Fruit fly (Drosophila melanogaster) whole organism, pupa: Measurements from ENCODE around the gene CycT.

Experiments
- CG10348 ChIP-seq: fragments of 200-800 bp; sonication (Bioruptor generic); IDR thresholded peaks from 2 replicates; pipeline ENCODE4 v1.3.6; 2022; ENCODE audit warnings: missing biosample characterization, missing genetic modification characterization
- CG12605 ChIP-seq: fragments of 200-800 bp; sonication (Bioruptor generic); IDR thresholded peaks from 2 replicates; pipeline ENCODE4 v1.3.6; 2022; ENCODE audit warnings: missing biosample characterization, missing genetic modification characterization
- CG13204 ChIP-seq: fragments of 200-800 bp; sonication (Bioruptor generic); optimal IDR thresholded peaks from 2 replicates; lab custom pipeline; 2018; ENCODE audit warnings: missing biosample characterization, mild to moderate bottlenecking, missing genetic modification characterization, moderate library complexity
- CG14655 ChIP-seq: fragments of 200-800 bp; sonication (Bioruptor generic); optimal IDR thresholded peaks from 3 replicates; lab custom pipeline; 2017; ENCODE audit warnings: mild to moderate bottlenecking, missing biosample characterization, missing genetic modification reagents, missing genetic modification characterization
- CG15710 ChIP-seq: fragments of 200-800 bp; sonication (Bioruptor generic); optimal IDR thresholded peaks from 2 replicates; lab custom pipeline; 2018; ENCODE audit warnings: missing biosample characterization, mild to moderate bottlenecking, missing genetic modification characterization, moderate library complexity
- CG17806 ChIP-seq: fragments of 200-800 bp; sonication (Bioruptor generic); optimal IDR thresholded peaks from 2 replicates; lab custom pipeline; 2018; ENCODE audit warnings: missing biosample characterization, mild to moderate bottlenecking, missing genetic modification characterization, moderate library complexity
- CG32121 ChIP-seq: fragments of 200-800 bp; sonication (Bioruptor generic); IDR thresholded peaks from 2 replicates; pipeline ENCODE4 v1.3.6; 2022; ENCODE audit warnings: missing biosample characterization, missing genetic modification characterization
- CG34367 ChIP-seq: fragments of 200-800 bp; sonication (Bioruptor generic); optimal IDR thresholded peaks from 2 replicates; lab custom pipeline; 2018; ENCODE audit warnings: missing biosample characterization, mild to moderate bottlenecking, missing genetic modification characterization
- CG4496 ChIP-seq: fragments of 200-800 bp; sonication (Bioruptor generic); IDR thresholded peaks from 3 replicates; pipeline ENCODE4 v1.3.6; 2022; ENCODE audit warnings: missing biosample characterization, missing genetic modification characterization
- CG8159 ChIP-seq: fragments of 200-800 bp; sonication (Bioruptor generic); optimal IDR thresholded peaks from 3 replicates; lab custom pipeline; 2018; ENCODE audit warnings: missing biosample characterization, mild to moderate bottlenecking, missing genetic modification characterization, moderate library complexity
- CG8301 ChIP-seq: fragments of 200-800 bp; sonication (Bioruptor generic); optimal IDR thresholded peaks from 2 replicates; lab custom pipeline; 2018; ENCODE audit warnings: missing biosample characterization, mild to moderate bottlenecking, missing genetic modification characterization
- CG9948 ChIP-seq: fragments of 200-800 bp; sonication (Bioruptor generic); optimal IDR thresholded peaks from 2 replicates; lab custom pipeline; 2018; ENCODE audit warnings: missing biosample characterization, mild to moderate bottlenecking, missing genetic modification characterization, moderate library complexity
- D1 ChIP-seq: fragments of 200-800 bp; sonication (Bioruptor generic); optimal IDR thresholded peaks from 2 replicates; lab custom pipeline; 2018; ENCODE audit warnings: missing biosample characterization, mild to moderate bottlenecking, missing genetic modification characterization, moderate library complexity
- EcR ChIP-seq: fragments of 200-800 bp; sonication (Bioruptor generic); optimal IDR thresholded peaks from 3 replicates; lab custom pipeline; 2019; ENCODE audit warnings: missing biosample characterization, missing genetic modification characterization, mild to moderate bottlenecking, moderate library complexity, missing genetic modification reagents
- Ets98B ChIP-seq: fragments of 200-800 bp; sonication (Bioruptor generic); IDR thresholded peaks from 2 replicates; pipeline ENCODE4 v1.3.6; 2022; ENCODE audit warnings: missing biosample characterization, missing genetic modification characterization
- Pif1A ChIP-seq: fragments of 200-800 bp; sonication (Bioruptor generic); optimal IDR thresholded peaks from 3 replicates; lab custom pipeline; 2016; ENCODE audit warnings: missing biosample characterization, missing genetic modification characterization
- Pif1B ChIP-seq: fragments of 200-800 bp; sonication (Bioruptor generic); optimal IDR thresholded peaks from 3 replicates; lab custom pipeline; 2016; ENCODE audit warnings: missing biosample characterization, missing genetic modification characterization
- Snoo ChIP-seq: fragments of 200-800 bp; sonication (Bioruptor generic); optimal IDR thresholded peaks from 3 replicates; lab custom pipeline; 2017; ENCODE audit warnings: missing biosample characterization, mild to moderate bottlenecking, missing genetic modification characterization, inconsistent platforms
- fd96Ca ChIP-seq: fragments of 200-800 bp; sonication (Bioruptor generic); IDR thresholded peaks from 3 replicates; pipeline ENCODE4 v1.3.6; 2022; ENCODE audit warnings: missing biosample characterization, missing genetic modification characterization
- gl ChIP-seq: fragments of 200-800 bp; sonication (Bioruptor generic); optimal IDR thresholded peaks from 2 replicates; lab custom pipeline; 2018; ENCODE audit warnings: missing biosample characterization, mild to moderate bottlenecking, missing genetic modification characterization
- rn ChIP-seq: fragments of 200-800 bp; sonication (Bioruptor generic); IDR thresholded peaks from 2 replicates; pipeline ENCODE4 v1.3.6; 2022; ENCODE audit warnings: missing biosample characterization, missing genetic modification characterization

The CycT gene

DNA sequence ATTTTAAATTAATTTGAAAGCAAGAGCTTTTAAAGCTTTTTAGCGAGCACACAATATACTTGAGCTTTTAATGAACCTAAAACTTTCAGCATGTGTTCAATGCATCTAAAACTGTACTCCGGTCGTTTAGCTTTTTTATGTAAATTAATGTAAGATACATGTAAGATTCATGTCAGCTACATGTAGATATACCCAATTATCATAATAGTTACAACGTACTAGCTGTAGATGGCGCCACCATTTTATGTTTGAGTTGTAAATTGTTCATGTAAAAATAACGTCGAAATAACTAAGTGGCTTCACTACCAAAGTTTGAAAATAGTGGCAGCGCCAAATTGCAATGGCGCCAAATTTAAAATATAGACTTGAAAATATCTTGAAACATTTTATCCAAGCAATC lies 39.3 kb upstream of the CycT start:
- TF ChIP-seq fd96Ca: no peak
- TF ChIP-seq Pif1B (GFP tag; lab: Kevin White, UChicago): no peak
- TF ChIP-seq CG8159 (tag; lab: Kevin White, UChicago): peak; percentile 47
- no peak for TF ChIP-seq rn (GFP tag; lab: Robert Waterston, UW)
- TF ChIP-seq CG12605: no peak
- TF ChIP-seq CG17806 (tag; lab: Kevin White, UChicago): no peak
- TF ChIP-seq EcR (GFP tag; lab: Kevin White, UChicago): no peak
- no peak for TF ChIP-seq CG9948 (tag; lab: Kevin White, UChicago)
- peak; percentile 25 for TF ChIP-seq CG8301 (tag; lab: Kevin White, UChicago)
- TF ChIP-seq Snoo: no peak
- no peak for TF ChIP-seq Ets98B
- no peak for TF ChIP-seq CG14655 (GFP tag; lab: Kevin White, UChicago)
- TF ChIP-seq CG15710 (tag; lab: Kevin White, UChicago): no peak

- TF ChIP-seq Ets98B: no peak
- no peak for TF ChIP-seq CG4496 (GFP tag; lab: Robert Waterston, UW)
- TF ChIP-seq rn (GFP tag; lab: Robert Waterston, UW): no peak
- no peak for TF ChIP-seq CG14655 (GFP tag; lab: Kevin White, UChicago)
- peak; percentile 32 for TF ChIP-seq EcR (GFP tag; lab: Kevin White, UChicago)
- peak; percentile 53 for TF ChIP-seq CG13204 (GFP tag; lab: Kevin White, UChicago)
Measured at dm6 chr3L:17595810-17596561, 38.4 kb upstream of the CycT start.

dm6 chr3L:17593174-17593573 lies 35.6 kb upstream of the CycT start:
- no peak for TF ChIP-seq CG17806 (tag; lab: Kevin White, UChicago)
- no peak for TF ChIP-seq Pif1B (GFP tag; lab: Kevin White, UChicago)
- no peak for TF ChIP-seq CG8159 (tag; lab: Kevin White, UChicago)
- TF ChIP-seq CG9948 (tag; lab: Kevin White, UChicago): no peak
- TF ChIP-seq CG32121 (GFP tag; lab: Robert Waterston, UW): peak; percentile 65
- TF ChIP-seq Ets98B: peak; percentile 27; the same call in 1 of the 2 replicates
- TF ChIP-seq gl (tag; lab: Kevin White, UChicago): no peak
- TF ChIP-seq CG13204 (GFP tag; lab: Kevin White, UChicago): peak; percentile 34
- no peak for TF ChIP-seq Snoo
- TF ChIP-seq CG14655 (GFP tag; lab: Kevin White, UChicago): no peak
- no peak for TF ChIP-seq CG15710 (tag; lab: Kevin White, UChicago)
- TF ChIP-seq CG10348: no peak
- TF ChIP-seq CG8301 (tag; lab: Kevin White, UChicago): no peak
- TF ChIP-seq fd96Ca: peak; percentile 52; the same call in 1 of the 3 replicates
- TF ChIP-seq Pif1A: no peak
- 0 out of 3 replicates have a peak, but pooled peaks have one; percentile 31 for TF ChIP-seq CG4496 (GFP tag; lab: Robert Waterston, UW)

dm6 chr3L:17591217-17591467 lies 33.6 kb upstream of the CycT start:
- TF ChIP-seq CG14655 (GFP tag; lab: Kevin White, UChicago) (no peak), gl (tag; lab: Kevin White, UChicago) (no peak), Snoo (no peak), CG15710 (tag; lab: Kevin White, UChicago) (peak; percentile 6), EcR (GFP tag; lab: Kevin White, UChicago) (no peak), Pif1B (GFP tag; lab: Kevin White, UChicago) (no peak), CG34367 (no peak), CG17806 (tag; lab: Kevin White, UChicago) (peak; percentile 19), CG32121 (GFP tag; lab: Robert Waterston, UW) (no peak), CG12605 (no peak), CG10348 (no peak), Ets98B (no peak), D1 (tag; lab: Kevin White, UChicago) (peak; percentile 58), CG13204 (GFP tag; lab: Kevin White, UChicago) (no peak), CG4496 (GFP tag; lab: Robert Waterston, UW) (no peak), CG9948 (tag; lab: Kevin White, UChicago) (peak; percentile 42), CG8159 (tag; lab: Kevin White, UChicago) (peak; percentile 55)

DNA sequence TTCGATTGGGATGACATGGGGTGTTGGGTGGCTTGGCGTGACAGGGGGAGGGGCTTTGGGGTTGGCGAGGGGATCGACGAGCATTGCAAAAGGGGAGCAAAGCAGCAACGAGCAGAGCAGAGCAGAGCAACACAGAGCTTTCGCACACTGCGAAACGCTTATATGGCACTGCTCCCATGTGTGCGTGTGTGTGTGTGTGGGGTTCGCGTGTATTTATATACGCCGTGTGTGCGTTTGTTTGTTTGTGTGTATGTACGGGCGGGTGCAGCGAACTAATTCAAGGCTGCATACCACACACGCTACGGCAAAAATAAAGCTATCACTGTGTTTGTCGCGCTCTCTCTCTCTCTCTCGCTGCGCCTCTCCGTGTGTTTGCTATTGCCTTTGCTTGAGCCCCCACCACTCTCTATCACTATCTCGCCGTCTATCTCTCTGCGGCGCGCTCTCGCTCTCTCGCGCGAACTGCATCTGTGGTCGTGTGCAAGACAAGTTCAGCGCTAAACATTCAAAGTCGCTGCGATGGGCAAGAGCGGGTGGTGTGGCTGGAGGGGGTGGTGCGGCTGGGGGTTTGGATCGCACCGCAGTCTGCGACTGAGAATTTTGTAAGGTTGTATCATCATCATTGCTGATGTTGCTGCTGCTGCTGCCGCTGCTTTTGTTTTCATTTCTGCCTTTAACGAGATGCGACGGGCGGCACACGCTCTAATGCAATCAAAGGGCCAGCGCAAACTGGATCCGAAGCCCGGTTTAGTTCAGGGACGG lies 33.0 kb upstream of the CycT start:
- TF ChIP-seq CG4496 (GFP tag; lab: Robert Waterston, UW) (peak; percentile 68; the same call in 2 of the 3 replicates), Snoo (peak; percentile 23), CG13204 (GFP tag; lab: Kevin White, UChicago) (peak; percentile 97), CG14655 (GFP tag; lab: Kevin White, UChicago) (no peak), CG32121 (GFP tag; lab: Robert Waterston, UW) (peak; percentile 66; the same call in 1 of the 2 replicates), CG9948 (tag; lab: Kevin White, UChicago) (no peak), fd96Ca (peak; percentile 54; the same call in 1 of the 3 replicates), EcR (GFP tag; lab: Kevin White, UChicago) (peak; percentile 100), CG12605 (peak; percentile 15; the same call in 1 of the 2 replicates), Ets98B (peak; percentile 70; the same call in 1 of the 2 replicates)
